Worm (Caenorhabditis elegans): ENCODE results near the gene clec-174.

DNA sequence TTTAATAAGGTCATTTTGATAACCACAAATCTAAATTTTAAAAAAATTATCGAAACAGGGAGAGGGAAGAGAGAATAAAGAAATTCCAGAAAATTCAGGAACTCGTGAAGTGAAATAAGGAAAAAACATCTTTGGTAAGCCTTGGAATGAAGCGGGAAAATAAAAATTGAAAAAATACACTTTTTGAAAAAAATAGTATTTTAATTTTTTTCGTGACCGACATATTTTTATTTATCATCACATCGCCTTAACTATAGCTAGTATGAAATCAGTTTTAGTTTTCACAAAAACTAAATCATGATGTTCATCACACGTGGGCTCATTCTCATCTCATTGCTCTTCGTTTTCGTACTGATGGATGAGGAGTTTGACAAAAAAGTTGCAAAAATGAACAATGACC, 32.4 kb downstream of the clec-174 start, which contains the start of gene F56D6.13:
- TF ChIP-seq ama-1 (optimal IDR thresholded peaks at IDR 0.05) (no peak), ceh-48 (tag; optimal IDR thresholded peaks at IDR 0.05) (no peak), odd-2 (tag; optimal IDR thresholded peaks at IDR 0.05) (no peak), lin-11 (tag; optimal IDR thresholded peaks at IDR 0.05) (no peak), ets-4 (tag; optimal IDR thresholded peaks at IDR 0.05) (no peak), hlh-30 (tag; optimal IDR thresholded peaks at IDR 0.05; ENCODE audit: insufficient read depth) (no peak), nhr-11 (tag; optimal IDR thresholded peaks at IDR 0.05) (no peak), fkh-6 (tag; optimal IDR thresholded peaks at IDR 0.05) (no peak), gmeb-2 (tag; optimal IDR thresholded peaks at IDR 0.05) (no peak)

Data from whole organism, late embryonic.